Fruit fly (Drosophila melanogaster): ENCODE results near the gene hh.

The hh gene

DNA sequence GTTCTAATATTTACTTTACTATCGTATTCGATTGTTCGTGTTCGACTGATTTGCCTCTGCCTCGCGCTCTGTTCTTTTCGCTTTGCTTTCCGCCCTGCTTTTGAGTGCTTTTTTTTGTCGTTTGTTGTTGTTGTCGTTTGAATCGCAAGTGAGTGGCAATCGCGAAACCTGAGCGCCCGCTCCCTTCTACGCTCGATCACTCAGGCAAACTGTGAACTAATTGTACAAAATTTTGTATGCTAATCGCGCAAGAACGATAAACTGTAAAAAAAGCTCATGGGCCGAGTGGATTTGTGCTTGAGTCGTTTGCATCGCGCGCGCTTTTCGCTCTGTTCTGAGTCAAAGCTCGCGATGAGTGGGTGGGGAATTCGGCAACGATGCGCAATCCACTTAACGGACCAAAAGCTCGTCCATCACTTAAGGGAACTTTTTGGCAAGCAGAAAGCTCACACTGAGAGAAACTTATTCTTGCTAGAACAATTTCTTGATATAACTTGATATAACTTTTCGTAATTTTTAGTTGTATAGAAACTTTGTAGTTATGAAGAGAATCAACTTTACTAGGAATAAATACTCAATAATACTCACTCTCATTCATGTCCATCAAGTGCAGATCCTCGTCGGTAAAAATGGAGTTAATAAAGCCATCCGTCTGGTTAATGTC, 49.5 kb upstream of the hh start (continued):
- TF ChIP-seq CG3163 (GFP tag; optimal IDR thresholded peaks at IDR 0.05) (no peak), ham (GFP tag; IDR thresholded peaks at IDR 0.05) (no peak), Adf1 (GFP tag; IDR thresholded peaks at IDR 0.05) (no peak; the same call in 1 of the 2 replicates), jing (GFP tag; optimal IDR thresholded peaks at IDR 0.05) (no peak), btn (GFP tag; optimal IDR thresholded peaks at IDR 0.05) (no peak), CG1792 (GFP tag; optimal IDR thresholded peaks at IDR 0.05) (no peak), NfI (GFP tag; optimal IDR thresholded peaks at IDR 0.05) (peak; percentile 4), H15 (GFP tag; IDR thresholded peaks at IDR 0.05) (no peak), NC2β (GFP tag; optimal IDR thresholded peaks at IDR 0.05) (no peak), stwl (tag; optimal IDR thresholded peaks at IDR 0.05) (no peak), CG11085 (GFP tag; IDR thresholded peaks at IDR 0.05) (no peak), gce (GFP tag; IDR thresholded peaks at IDR 0.05) (no peak), CG14965 (GFP tag; optimal IDR thresholded peaks at IDR 0.05; ENCODE audit: borderline replicate concordance) (no peak), trem (tag; optimal IDR thresholded peaks at IDR 0.05) (no peak), Nf-YB (GFP tag; optimal IDR thresholded peaks at IDR 0.05) (no peak), CG18476 (GFP tag; optimal IDR thresholded peaks at IDR 0.05) (no peak), Dad (GFP tag; optimal IDR thresholded peaks at IDR 0.05) (no peak), gro (GFP tag; optimal IDR thresholded peaks at IDR 0.05) (no peak), CG9932 (GFP tag; IDR thresholded peaks at IDR 0.05) (peak; percentile 67), cwo (GFP tag; optimal IDR thresholded peaks at IDR 0.05) (peak; percentile 0), Ada2b (GFP tag; IDR thresholded peaks at IDR 0.05) (peak; percentile 51; the same call in 1 of the 2 replicates), CG12155 (GFP tag; optimal IDR thresholded peaks at IDR 0.05) (peak; percentile 25), CG9797 (GFP tag; optimal IDR thresholded peaks at IDR 0.05) (no peak), crol (GFP tag; IDR thresholded peaks at IDR 0.05) (no peak), CG8290 (GFP tag; optimal IDR thresholded peaks at IDR 0.05) (no peak), CG8290 (tag; optimal IDR thresholded peaks at IDR 0.05) (no peak), CG7357 (GFP tag; IDR thresholded peaks at IDR 0.05) (no peak), CG14860 (GFP tag; IDR thresholded peaks at IDR 0.05; ENCODE audit: partially characterized antibody) (no peak), CkIIα-i1 (GFP tag; IDR thresholded peaks at IDR 0.05) (no peak), CG18011 (GFP tag; optimal IDR thresholded peaks at IDR 0.05) (no peak), Taf1 (GFP tag; IDR thresholded peaks at IDR 0.05) (no peak), CG32532 (GFP tag; IDR thresholded peaks at IDR 0.05) (peak; percentile 71), NK7.1 (GFP tag; optimal IDR thresholded peaks at IDR 0.05) (no peak), Med (GFP tag) (peak; percentile 85), Poxn (GFP tag; IDR thresholded peaks at IDR 0.05) (no peak), CHES-1-like (GFP tag; optimal IDR thresholded peaks at IDR 0.05) (no peak), Mrtf (GFP tag; IDR thresholded peaks at IDR 0.05) (no peak), CG17912 (GFP tag; optimal IDR thresholded peaks at IDR 0.05) (no peak), CG8388 (GFP tag; optimal IDR thresholded peaks at IDR 0.05) (no peak), Max (GFP tag; optimal IDR thresholded peaks at IDR 0.05) (no peak), CG10543 (GFP tag; optimal IDR thresholded peaks at IDR 0.05) (peak; percentile 79), row (GFP tag; IDR thresholded peaks at IDR 0.05) (peak; percentile 64; the same call in 2 of the 3 replicates), Drgx (GFP tag; IDR thresholded peaks at IDR 0.05) (no peak), az2 (GFP tag; optimal IDR thresholded peaks at IDR 0.05) (no peak), CG4424 (GFP tag; optimal IDR thresholded peaks at IDR 0.05) (peak; percentile 2), prd (optimal IDR thresholded peaks at IDR 0.05) (no peak), prd (GFP tag; IDR thresholded peaks at IDR 0.05) (0 out of 3 replicates have a peak, but pooled peaks have one; percentile 7), CG3838 (GFP tag; optimal IDR thresholded peaks at IDR 0.05) (no peak), CG12659 (GFP tag; optimal IDR thresholded peaks at IDR 0.05) (peak; percentile 26), Lhr (GFP tag; optimal IDR thresholded peaks at IDR 0.05) (no peak), repo (GFP tag; optimal IDR thresholded peaks at IDR 0.05) (no peak), CG15514 (GFP tag; optimal IDR thresholded peaks at IDR 0.05) (no peak)

All from whole organism, embryonic.